Worm (Caenorhabditis elegans) whole organism, young adult: ENCODE measurements around the gene clec-240.

ENCODE experiments used
- C06A6.2 ChIP-seq: fragments of 200-800 bp; sonication (Bioruptor generic); conservative IDR thresholded peaks from 2 replicates; pipeline ENCODE4 v1.3.6; 2022; ENCODE audit warnings: missing genetic modification characterization, missing compliant biosample characterization
- C17E4.6 ChIP-seq: fragments of 200-800 bp; sonication (Bioruptor generic); IDR thresholded peaks from 2 replicates; pipeline ENCODE4 v1.3.6; 2022; ENCODE audit warnings: missing genetic modification reagents, missing genetic modification characterization, missing compliant biosample characterization
- D2030.7 ChIP-seq: fragments of 200-800 bp; sonication (Bioruptor generic); IDR thresholded peaks from 2 replicates; pipeline ENCODE4 v1.3.6; 2022; ENCODE audit warnings: missing genetic modification reagents, missing genetic modification characterization, missing compliant biosample characterization
- F22D6.2 ChIP-seq: sonication (generic microtip); optimal IDR thresholded peaks from 2 replicates; lab custom pipeline; 2016; ENCODE audit warnings: mild to moderate bottlenecking, missing genetic modification characterization, missing compliant biosample characterization
- F23B12.7 ChIP-seq: sonication (generic microtip); optimal IDR thresholded peaks from 2 replicates; lab custom pipeline; 2017; ENCODE audit warnings: missing genetic modification characterization, mild to moderate bottlenecking, missing compliant biosample characterization, antibody characterized with exemption, moderate library complexity; ENCODE audit not compliant: insufficient read depth
- F39B2.1 ChIP-seq: fragments of 200-800 bp; sonication (Bioruptor generic); IDR thresholded peaks from 2 replicates; pipeline ENCODE4 v1.3.6; 2022; ENCODE audit warnings: missing genetic modification reagents, missing genetic modification characterization, missing compliant biosample characterization
- F49E8.2 ChIP-seq: sonication (generic microtip); optimal IDR thresholded peaks from 3 replicates; lab custom pipeline; 2017; ENCODE audit warnings: missing genetic modification characterization, mild to moderate bottlenecking, missing compliant biosample characterization, antibody characterized with exemption, moderate library complexity; ENCODE audit not compliant: insufficient read depth
- F55B11.4 ChIP-seq: sonication (generic microtip); optimal IDR thresholded peaks from 2 replicates; lab custom pipeline; 2016; ENCODE audit warnings: missing compliant biosample characterization, missing genetic modification characterization, borderline replicate concordance; ENCODE audit not compliant: insufficient read depth
- F57C9.4 ChIP-seq: sonication (generic microtip); optimal IDR thresholded peaks from 2 replicates; lab custom pipeline; 2017; ENCODE audit warnings: mild to moderate bottlenecking, missing genetic modification characterization, missing compliant biosample characterization
- Y95B8A.8 ChIP-seq: fragments of 200-800 bp; sonication (Bioruptor generic); IDR thresholded peaks from 2 replicates; pipeline ENCODE4 v1.3.6; 2022; ENCODE audit warnings: missing genetic modification reagents, missing genetic modification characterization, missing compliant biosample characterization
- ZK185.1 ChIP-seq: sonication (generic microtip); optimal IDR thresholded peaks from 2 replicates; lab custom pipeline; 2016; ENCODE audit warnings: mild to moderate bottlenecking, missing genetic modification characterization, missing compliant biosample characterization; ENCODE audit not compliant: poor library complexity, severe bottlenecking
- ama-1 ChIP-seq, 3 experiments: fragments of 150-350 bp in 1 of 3; sonication (generic microtip) in 2 of 3; optimal IDR thresholded peaks; 2 replicates each; lab custom pipeline; 2014 to 2018; ENCODE audit warnings: missing biosample characterization in 2 of 3, missing genetic modification characterization in 2 of 3, missing genetic modification reagents in 2 of 3
- aptf-2 ChIP-seq: fragments of 200-800 bp; sonication (Bioruptor generic); conservative IDR thresholded peaks from 2 replicates; pipeline ENCODE4 v1.3.6; 2022; ENCODE audit warnings: missing genetic modification reagents, missing genetic modification characterization, missing compliant biosample characterization
- ccch-3 ChIP-seq: fragments of 200-800 bp; sonication (Bioruptor generic); optimal IDR thresholded peaks from 2 replicates; lab custom pipeline; 2018; ENCODE audit warnings: mild to moderate bottlenecking, missing genetic modification characterization, missing compliant biosample characterization
- ceh-100 ChIP-seq: fragments of 200-800 bp; sonication (Bioruptor generic); IDR thresholded peaks from 2 replicates; pipeline ENCODE4 v1.3.6; 2022; ENCODE audit warnings: missing genetic modification reagents, missing genetic modification characterization, missing compliant biosample characterization
- ceh-27 ChIP-seq: fragments of 200-800 bp; sonication (Bioruptor generic); optimal IDR thresholded peaks from 2 replicates; lab custom pipeline; 2018; ENCODE audit warnings: mild to moderate bottlenecking, missing genetic modification characterization, moderate library complexity, missing compliant biosample characterization
- ceh-40 ChIP-seq: fragments of 200-800 bp; sonication (Bioruptor generic); IDR thresholded peaks from 2 replicates; pipeline ENCODE4 v1.3.6; 2022; ENCODE audit warnings: missing genetic modification characterization, missing compliant biosample characterization
- ceh-79 ChIP-seq: sonication (generic microtip); optimal IDR thresholded peaks from 2 replicates; lab custom pipeline; 2017; ENCODE audit warnings: mild to moderate bottlenecking, missing genetic modification characterization, missing compliant biosample characterization
- ceh-91 ChIP-seq: fragments of 200-800 bp; sonication (Bioruptor generic); IDR thresholded peaks from 2 replicates; pipeline ENCODE4 v1.3.6; 2022; ENCODE audit warnings: missing genetic modification reagents, missing genetic modification characterization, missing compliant biosample characterization
- dox-1 ChIP-seq: fragments of 200-800 bp; sonication (Bioruptor generic); IDR thresholded peaks from 2 replicates; pipeline ENCODE4 v1.3.6; 2022; ENCODE audit warnings: missing genetic modification reagents, missing genetic modification characterization, missing compliant biosample characterization
- dpff-1 ChIP-seq: sonication (generic microtip); optimal IDR thresholded peaks from 2 replicates; lab custom pipeline; 2017; ENCODE audit warnings: mild to moderate bottlenecking, missing genetic modification characterization, missing compliant biosample characterization
- egrh-3 ChIP-seq: fragments of 200-800 bp; sonication (Bioruptor generic); IDR thresholded peaks from 2 replicates; pipeline ENCODE4 v1.3.6; 2022; ENCODE audit warnings: missing genetic modification reagents, missing genetic modification characterization, missing compliant biosample characterization
- ekl-4 ChIP-seq: fragments of 200-800 bp; sonication (Bioruptor generic); IDR thresholded peaks from 2 replicates; pipeline ENCODE4 v1.3.6; 2022; ENCODE audit warnings: missing genetic modification reagents, missing genetic modification characterization, missing compliant biosample characterization
- ets-4 ChIP-seq: fragments of 200-800 bp; sonication (Bioruptor generic); optimal IDR thresholded peaks from 2 replicates; lab custom pipeline; 2018; ENCODE audit warnings: mild to moderate bottlenecking, missing genetic modification characterization, missing compliant biosample characterization
- him-1 ChIP-seq: sonication (generic microtip); optimal IDR thresholded peaks from 2 replicates; lab custom pipeline; 2016; ENCODE audit warnings: missing genotype, missing genetic modification reagents, missing genetic modification characterization, missing compliant biosample characterization
- hlh-12 ChIP-seq: sonication (generic microtip); optimal IDR thresholded peaks from 2 replicates; lab custom pipeline; 2016; ENCODE audit warnings: missing genetic modification characterization, missing compliant biosample characterization
- hrde-1 ChIP-seq: sonication (generic microtip); optimal IDR thresholded peaks from 2 replicates; lab custom pipeline; 2016; ENCODE audit warnings: missing genetic modification characterization, mild to moderate bottlenecking, missing compliant biosample characterization, moderate library complexity, missing genotype, missing genetic modification reagents, borderline replicate concordance
- lin-35 ChIP-seq, 3 experiments: fragments of 150-350 bp in 2 of 3; sonication (generic microtip) in 1 of 3; optimal IDR thresholded peaks; 2 replicates each; lab custom pipeline; 2014 to 2018; ENCODE audit warnings: missing biosample characterization in 3 of 3, missing genetic modification characterization in 3 of 3, missing genetic modification reagents in 3 of 3
- lin-40 ChIP-seq: sonication (generic microtip); optimal IDR thresholded peaks from 2 replicates; lab custom pipeline; 2016; ENCODE audit warnings: missing genetic modification characterization, mild to moderate bottlenecking, missing compliant biosample characterization, missing genotype, missing genetic modification reagents
- madf-8 ChIP-seq: fragments of 200-800 bp; sonication (Bioruptor generic); conservative IDR thresholded peaks from 2 replicates; pipeline ENCODE4 v1.3.6; 2022; ENCODE audit warnings: missing genetic modification reagents, missing genetic modification characterization, missing compliant biosample characterization
- mel-28 ChIP-seq: sonication (generic microtip); optimal IDR thresholded peaks from 2 replicates; lab custom pipeline; 2016; ENCODE audit warnings: borderline replicate concordance, mild to moderate bottlenecking, missing genetic modification characterization, missing compliant biosample characterization
- nhr-80 ChIP-seq: sonication (generic microtip); optimal IDR thresholded peaks from 2 replicates; lab custom pipeline; 2016; ENCODE audit warnings: missing genetic modification characterization, missing compliant biosample characterization
- snpc-4 ChIP-seq, 5 experiments: fragments of 150-350 bp in 1 of 5; sonication (generic microtip) in 4 of 5; optimal IDR thresholded peaks; 2 replicates each; lab custom pipeline; 2014 to 2018; ENCODE audit warnings: missing genetic modification characterization in 5 of 5, missing biosample characterization in 3 of 5, antibody characterized with exemption in 2 of 5, mild to moderate bottlenecking in 2 of 5, missing compliant biosample characterization in 2 of 5, missing genotype in 2 of 5, moderate library complexity in 2 of 5, missing genetic modification reagents in 1 of 5
- somi-1 ChIP-seq: fragments of 200-800 bp; sonication (Bioruptor generic); optimal IDR thresholded peaks from 2 replicates; lab custom pipeline; 2018; ENCODE audit warnings: mild to moderate bottlenecking, missing genetic modification characterization, missing compliant biosample characterization
- tbp1 ChIP-seq: fragments of 200-800 bp; sonication (Bioruptor generic); optimal IDR thresholded peaks from 2 replicates; lab custom pipeline; 2018; ENCODE audit warnings: mild to moderate bottlenecking, missing genetic modification characterization, missing compliant biosample characterization
- xnd-1 ChIP-seq: sonication (generic microtip); optimal IDR thresholded peaks from 2 replicates; lab custom pipeline; 2016; ENCODE audit warnings: missing genotype, missing genetic modification reagents, missing genetic modification characterization, missing compliant biosample characterization
- ztf-25 ChIP-seq: fragments of 200-800 bp; sonication (Bioruptor generic); IDR thresholded peaks from 2 replicates; pipeline ENCODE4 v1.3.6; 2022; ENCODE audit warnings: missing genetic modification reagents, missing genetic modification characterization, missing compliant biosample characterization
- ztf-28 ChIP-seq: fragments of 200-800 bp; sonication (Bioruptor generic); IDR thresholded peaks from 2 replicates; pipeline ENCODE4 v1.3.6; 2022; ENCODE audit warnings: missing genetic modification reagents, missing genetic modification characterization, missing compliant biosample characterization
- ztf-3 ChIP-seq: fragments of 200-800 bp; sonication (Bioruptor generic); optimal IDR thresholded peaks from 2 replicates; lab custom pipeline; 2018; ENCODE audit warnings: mild to moderate bottlenecking, missing genetic modification characterization, missing compliant biosample characterization
- ztf-6 ChIP-seq: fragments of 200-800 bp; sonication (Bioruptor generic); IDR thresholded peaks from 2 replicates; pipeline ENCODE4 v1.3.6; 2022; ENCODE audit warnings: missing genetic modification reagents, missing genetic modification characterization, missing compliant biosample characterization

The clec-240 gene

ce11 chrV:17008302-17008701, 1.5 kb upstream of the clec-240 start, which contains the start of gene sri-69:
Gene sri-69 (minus strand): TSS chrV:17008402.
- TF ChIP-seq xnd-1, result no peak
- no peak for TF ChIP-seq him-1 (tag; lab: Kevin White, UChicago)
- no peak for TF ChIP-seq ztf-6
- TF ChIP-seq hrde-1 (tag; lab: Kevin White, UChicago), result no peak
- no peak for TF ChIP-seq F23B12.7 (tag; lab: Kevin White, UChicago)
- no peak for TF ChIP-seq madf-8 (GFP tag; lab: Robert Waterston, UW)
- TF ChIP-seq D2030.7, result no peak
- no peak for TF ChIP-seq C06A6.2 (GFP tag; lab: Robert Waterston, UW)
- no peak for TF ChIP-seq F39B2.1
- TF ChIP-seq ztf-28 (GFP tag; lab: Robert Waterston, UW), result no peak
- TF ChIP-seq ccch-3 (GFP tag; lab: Kevin White, UChicago), result no peak
- no peak for TF ChIP-seq F22D6.2 (tag; lab: Kevin White, UChicago)
- TF ChIP-seq ekl-4 (GFP tag; lab: Robert Waterston, UW), result no peak
- no peak for TF ChIP-seq tbp1 (GFP tag; lab: Kevin White, UChicago)
- TF ChIP-seq mel-28, result no peak
- TF ChIP-seq F55B11.4, result no peak
- TF ChIP-seq ama-1 (optimal IDR thresholded peaks at IDR 0.05; lab: Kevin White, UChicago), result no peak
- no peak for TF ChIP-seq ama-1 (GFP tag; optimal IDR thresholded peaks at IDR 0.05; lab: Kevin White, UChicago)
- no peak for TF ChIP-seq hlh-12 (tag; lab: Kevin White, UChicago)
- no peak for TF ChIP-seq snpc-4 (GFP tag; optimal IDR thresholded peaks at IDR 0.05; lab: Kevin White, UChicago)
- no peak for TF ChIP-seq snpc-4 (tag; optimal IDR thresholded peaks at IDR 0.05; lab: Kevin White, UChicago)
- TF ChIP-seq egrh-3 (GFP tag; lab: Robert Waterston, UW), result no peak

DNA sequence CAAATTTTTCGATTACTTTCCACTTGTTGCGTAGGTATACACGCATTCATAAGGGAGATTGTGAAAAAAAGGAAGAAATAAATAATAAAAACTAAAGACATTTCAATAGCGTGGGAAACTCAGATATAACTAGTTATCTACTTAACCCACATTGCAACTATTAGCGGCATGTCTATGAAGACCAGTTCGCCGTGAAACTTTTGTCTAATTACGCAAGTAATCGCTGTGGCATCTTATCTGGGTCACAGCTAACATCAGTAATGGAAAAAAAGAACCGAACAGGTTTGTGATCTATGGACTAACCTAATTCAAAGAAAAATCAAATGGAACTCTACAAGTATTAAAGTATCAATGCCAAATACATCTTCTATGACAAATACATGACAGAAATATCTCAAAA, 3.4 kb downstream of the clec-240 start, which contains the start of gene clec-241:
TSS of gene clec-241 (minus strand) at position 101 of the 400 bp plus-strand sequence.
- TF ChIP-seq ZK185.1 (no peak), F22D6.2 (tag; lab: Kevin White, UChicago) (no peak), lin-40 (tag; lab: Kevin White, UChicago) (no peak), F57C9.4 (tag; lab: Kevin White, UChicago) (no peak), ztf-25 (GFP tag; lab: Robert Waterston, UW) (no peak)

DNA sequence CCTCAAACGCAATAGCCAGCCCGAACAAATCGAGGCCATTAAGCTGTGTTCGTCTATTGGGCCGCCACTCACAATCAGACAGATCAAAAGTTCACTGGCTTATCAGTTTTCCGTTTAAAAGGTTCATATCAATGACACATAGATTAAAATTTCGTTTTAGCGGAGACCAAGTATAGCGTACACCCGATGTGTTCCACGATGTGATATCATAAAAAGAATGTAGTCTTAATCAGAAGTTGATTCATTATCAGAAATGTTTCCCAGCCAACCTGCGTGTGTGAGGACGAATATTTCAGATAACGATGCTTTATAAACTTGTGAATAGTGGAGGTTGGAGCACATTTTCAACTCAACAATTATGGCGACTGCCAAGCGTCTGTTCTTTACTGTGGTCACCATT, 4.2 kb downstream of the clec-240 start, which contains the start of gene clc-13:
TSS of gene clc-13 (plus strand) at position 359 of the 400 bp plus-strand sequence.
- no peak for TF ChIP-seq Y95B8A.8 (GFP tag; lab: Robert Waterston, UW)
- peak; percentile 44 for TF ChIP-seq nhr-80 (tag; lab: Kevin White, UChicago)
- TF ChIP-seq ets-4, result peak; percentile 20
- no peak for TF ChIP-seq ceh-40 (GFP tag; lab: Robert Waterston, UW)
- TF ChIP-seq dox-1 (GFP tag; lab: Robert Waterston, UW), result 0 out of 2 replicates have a peak, but pooled peaks have one; percentile 28
- TF ChIP-seq lin-35 (GFP tag; optimal IDR thresholded peaks at IDR 0.05; lab: Kevin White, UChicago), result no peak

ce11 chrV:17016787-17017186, 7.0 kb downstream of the clec-240 start, which contains the start of gene srh-97:
Gene srh-97 (plus strand): TSS chrV:17017087.
- TF ChIP-seq D2030.7 (no peak), ceh-100 (GFP tag; lab: Robert Waterston, UW) (no peak), dpff-1 (tag; lab: Kevin White, UChicago) (no peak), F49E8.2 (no peak), C17E4.6 (GFP tag; lab: Robert Waterston, UW) (no peak), ceh-27 (no peak), ceh-91 (no peak), ceh-79 (tag; lab: Kevin White, UChicago) (no peak), ztf-28 (GFP tag; lab: Robert Waterston, UW) (no peak), ztf-3 (no peak), madf-8 (GFP tag; lab: Robert Waterston, UW) (no peak), aptf-2 (GFP tag; lab: Robert Waterston, UW) (no peak), lin-35 (GFP tag; optimal IDR thresholded peaks at IDR 0.05; lab: Kevin White, UChicago) (no peak), somi-1 (GFP tag; lab: Kevin White, UChicago) (no peak)
